Worm (Caenorhabditis elegans): ENCODE data around the gene Y45F10B.9.

DNA sequence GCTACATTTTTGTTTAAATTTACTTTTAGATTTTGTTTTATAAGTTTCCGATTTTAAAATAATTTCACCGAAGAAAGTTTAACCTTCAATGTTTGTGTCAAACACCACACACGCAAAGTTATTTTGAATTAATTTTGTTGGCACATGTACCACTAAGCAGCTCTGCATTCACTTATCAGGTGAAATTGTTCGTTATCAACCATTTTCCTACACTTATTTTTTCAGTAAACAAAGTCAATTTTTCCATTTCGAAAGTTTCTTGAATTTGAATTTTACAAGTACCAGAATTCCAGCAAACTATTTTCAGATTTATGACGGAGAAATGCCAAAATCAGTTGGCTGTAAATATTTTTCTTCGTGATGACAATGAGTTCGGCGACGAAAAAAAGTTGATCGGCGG is 21.5 kb upstream of the Y45F10B.9 start, which contains the start of gene C08F11.3:
- TF ChIP-seq nhr-10 (tag; optimal IDR thresholded peaks at IDR 0.05), result no peak
- no peak for TF ChIP-seq fos-1 (tag; optimal IDR thresholded peaks at IDR 0.05)
- no peak for TF ChIP-seq nhr-77 (tag; optimal IDR thresholded peaks at IDR 0.05)
- no peak for TF ChIP-seq ceh-82 (tag; optimal IDR thresholded peaks at IDR 0.05)
- no peak for TF ChIP-seq arid-1 (GFP tag; conservative IDR thresholded peaks at IDR 0.05)
- no peak for TF ChIP-seq daf-16 (GFP tag; optimal IDR thresholded peaks at IDR 0.05)
- TF ChIP-seq daf-16 (tag; optimal IDR thresholded peaks at IDR 0.05), result peak; percentile 71
- no peak for TF ChIP-seq ces-1 (GFP tag; optimal IDR thresholded peaks at IDR 0.05)
- no peak for TF ChIP-seq snpc-4 (tag; optimal IDR thresholded peaks at IDR 0.05)
- no peak for TF ChIP-seq zag-1 (tag; optimal IDR thresholded peaks at IDR 0.05)
- no peak for TF ChIP-seq nhr-25 (tag; optimal IDR thresholded peaks at IDR 0.05; ENCODE audit: borderline replicate concordance, insufficient read depth)
